Worm (Caenorhabditis elegans): ENCODE results near the gene cal-3.

- TF ChIP-seq tlf-1 (GFP tag; optimal IDR thresholded peaks at IDR 0.05) (no peak), lin-26 (GFP tag; IDR thresholded peaks at IDR 0.05) (no peak), egl-18 (GFP tag; IDR thresholded peaks at IDR 0.05) (no peak), F10E7.11 (tag; optimal IDR thresholded peaks at IDR 0.05) (no peak), nfya-2 (GFP tag; IDR thresholded peaks at IDR 0.05) (no peak), Y56A3A.18 (GFP tag; IDR thresholded peaks at IDR 0.05) (no peak), C06A6.2 (GFP tag; conservative IDR thresholded peaks at IDR 0.05) (no peak), F33H1.4 (GFP tag; IDR thresholded peaks at IDR 0.05) (no peak), snpc-4 (GFP tag; optimal IDR thresholded peaks at IDR 0.05) (no peak), snpc-4 (tag; optimal IDR thresholded peaks at IDR 0.05) (no peak), ama-1 (optimal IDR thresholded peaks at IDR 0.05) (no peak), ama-1 (GFP tag; optimal IDR thresholded peaks at IDR 0.05) (no peak)
These were observed 9.6 kb upstream of the cal-3 start for ce11 chrIV:3844584-3844983.
